Fruit fly (Drosophila melanogaster): ENCODE data around the gene CG14042.
A peak's percentile ranks its signal among the peaks of the same experiment; 100 is the strongest.

The CG14042 gene

DNA sequence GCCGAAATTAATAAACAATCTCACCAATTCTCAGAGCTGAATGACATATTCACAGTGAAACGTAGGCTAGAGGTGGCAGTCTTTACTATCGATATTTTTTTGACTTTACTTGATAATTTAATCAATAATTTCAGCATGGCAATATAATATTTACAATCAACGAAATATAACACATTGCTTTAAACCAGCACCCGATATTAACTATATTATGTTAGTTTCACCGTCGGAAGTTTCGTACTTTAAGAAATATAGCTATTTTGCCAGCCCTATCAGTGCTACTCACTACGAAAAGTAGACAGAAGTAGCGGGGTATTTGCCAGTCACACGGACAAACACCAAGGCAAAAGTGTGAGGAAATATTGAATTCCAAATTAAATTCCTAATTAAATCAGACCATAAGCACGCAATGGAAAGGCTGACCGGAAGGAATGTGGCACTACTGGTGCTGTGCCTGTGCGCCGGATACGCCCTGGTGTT, 26.7 kb upstream of the CG14042 start, which contains the start of the genes CG31917, Tfb5 and SelT (continued):
- TF ChIP-seq fu2 (GFP tag; optimal IDR thresholded peaks at IDR 0.05): peak; percentile 59
- TF ChIP-seq CG34224 (GFP tag; IDR thresholded peaks at IDR 0.05; ENCODE audit: partially characterized antibody): peak; percentile 74
- TF ChIP-seq CG9797 (GFP tag; optimal IDR thresholded peaks at IDR 0.05): peak; percentile 30
- peak; percentile 81 for TF ChIP-seq CG16813 (GFP tag; IDR thresholded peaks at IDR 0.05; ENCODE audit: partially characterized antibody)
- peak; percentile 60 for TF ChIP-seq CG15514 (GFP tag; optimal IDR thresholded peaks at IDR 0.05)
- TF ChIP-seq CG17912 (GFP tag; optimal IDR thresholded peaks at IDR 0.05): no peak
- TF ChIP-seq CG17328 (GFP tag; IDR thresholded peaks at IDR 0.05): no peak
- peak; percentile 86 for TF ChIP-seq Scr (GFP tag; IDR thresholded peaks at IDR 0.05; ENCODE audit: partially characterized antibody)
- TF ChIP-seq prd (optimal IDR thresholded peaks at IDR 0.05): no peak
- peak; percentile 55; the same call in 2 of the 3 replicates for TF ChIP-seq prd (GFP tag; IDR thresholded peaks at IDR 0.05)
- peak; percentile 50 for TF ChIP-seq CG9609 (GFP tag; optimal IDR thresholded peaks at IDR 0.05)
- TF ChIP-seq Optix (GFP tag; IDR thresholded peaks at IDR 0.05): no peak
- peak; percentile 65 for TF ChIP-seq Dad (GFP tag; optimal IDR thresholded peaks at IDR 0.05)
- no peak for TF ChIP-seq CG15479 (GFP tag; optimal IDR thresholded peaks at IDR 0.05)
- no peak for TF ChIP-seq toy (GFP tag; IDR thresholded peaks at IDR 0.05)
- peak; percentile 28 for TF ChIP-seq Lhr (GFP tag; optimal IDR thresholded peaks at IDR 0.05)
- peak; percentile 82 for TF ChIP-seq CG13624 (GFP tag; optimal IDR thresholded peaks at IDR 0.05)
- TF ChIP-seq CG16863 (GFP tag; optimal IDR thresholded peaks at IDR 0.05): peak; percentile 57
- no peak; the same call in 1 of the 2 replicates for TF ChIP-seq CG42726 (GFP tag; IDR thresholded peaks at IDR 0.05; ENCODE audit: partially characterized antibody)
- peak; percentile 25 for TF ChIP-seq ERR (GFP tag; optimal IDR thresholded peaks at IDR 0.05)
- no peak for TF ChIP-seq CG10321 (GFP tag; IDR thresholded peaks at IDR 0.05)
- no peak for TF ChIP-seq Hmx (GFP tag; optimal IDR thresholded peaks at IDR 0.05)
- TF ChIP-seq onecut (GFP tag; IDR thresholded peaks at IDR 0.05): peak; percentile 57; the same call in 1 of the 2 replicates
- peak; percentile 3 for TF ChIP-seq schlank (tag; optimal IDR thresholded peaks at IDR 0.05)
- TF ChIP-seq cwo (GFP tag; optimal IDR thresholded peaks at IDR 0.05): peak; percentile 28
- peak; percentile 82 for TF ChIP-seq CG12391 (tag; optimal IDR thresholded peaks at IDR 0.05)
- TF ChIP-seq CG10147 (GFP tag; optimal IDR thresholded peaks at IDR 0.05): no peak
- no peak for TF ChIP-seq fru (optimal IDR thresholded peaks at IDR 0.05)
- TF ChIP-seq unc-4 (GFP tag; IDR thresholded peaks at IDR 0.05; ENCODE audit: partially characterized antibody): peak; percentile 79
- no peak for TF ChIP-seq bowl (GFP tag; IDR thresholded peaks at IDR 0.05)
- TF ChIP-seq NfI (GFP tag; optimal IDR thresholded peaks at IDR 0.05): peak; percentile 59
- TF ChIP-seq CG32532 (GFP tag; IDR thresholded peaks at IDR 0.05): peak; percentile 50; the same call in 1 of the 2 replicates
- peak; percentile 80 for TF ChIP-seq knrl (GFP tag; IDR thresholded peaks at IDR 0.05; ENCODE audit: partially characterized antibody)
- TF ChIP-seq CG10565 (GFP tag; optimal IDR thresholded peaks at IDR 0.05): no peak
- peak; percentile 41 for TF ChIP-seq CG10209 (GFP tag; optimal IDR thresholded peaks at IDR 0.05)
- no peak for TF ChIP-seq gsb-n (tag; optimal IDR thresholded peaks at IDR 0.05)
- peak; percentile 9 for TF ChIP-seq chn (GFP tag; optimal IDR thresholded peaks at IDR 0.05)
- TF ChIP-seq otp (GFP tag; IDR thresholded peaks at IDR 0.05): no peak
- TF ChIP-seq CG12236 (GFP tag; optimal IDR thresholded peaks at IDR 0.05): no peak
- no peak for TF ChIP-seq cad (GFP tag; optimal IDR thresholded peaks at IDR 0.05)
- no peak for TF ChIP-seq tap (tag; optimal IDR thresholded peaks at IDR 0.05)
- TF ChIP-seq tin (GFP tag; optimal IDR thresholded peaks at IDR 0.05): peak; percentile 51
- no peak for TF ChIP-seq CG7963 (GFP tag; IDR thresholded peaks at IDR 0.05; ENCODE audit: partially characterized antibody)
- no peak for TF ChIP-seq CG11695 (GFP tag; IDR thresholded peaks at IDR 0.05)
- TF ChIP-seq BtbVII (GFP tag; optimal IDR thresholded peaks at IDR 0.05): no peak
- TF ChIP-seq Xrp1 (GFP tag; IDR thresholded peaks at IDR 0.05): peak; percentile 43; the same call in 1 of the 2 replicates
- no peak for TF ChIP-seq stc (GFP tag; IDR thresholded peaks at IDR 0.05)
- TF ChIP-seq Drgx (GFP tag; IDR thresholded peaks at IDR 0.05): no peak
- TF ChIP-seq bab2 (GFP tag; optimal IDR thresholded peaks at IDR 0.05): peak; percentile 70
- no peak for TF ChIP-seq Ravus (GFP tag; IDR thresholded peaks at IDR 0.05)
- peak; percentile 70 for TF ChIP-seq phol (tag; optimal IDR thresholded peaks at IDR 0.05)
